Worm (Caenorhabditis elegans): ENCODE results near the gene spig-6.

- TF ChIP-seq flt-1 (GFP tag; IDR thresholded peaks at IDR 0.05) (no peak), ama-1 (optimal IDR thresholded peaks at IDR 0.05) (no peak), pes-1 (GFP tag; IDR thresholded peaks at IDR 0.05) (no peak), tra-4 (tag; optimal IDR thresholded peaks at IDR 0.05) (no peak), F13C5.2 (tag; optimal IDR thresholded peaks at IDR 0.05) (no peak)
These were observed 21.8 kb downstream of the spig-6 start, which contains the start of gene F36D3.14 for ce11 chrV:16503164-16503563.

Data from whole organism, early embryonic.